Worm (Caenorhabditis elegans): ENCODE results near the gene F56F11.4.

DNA sequence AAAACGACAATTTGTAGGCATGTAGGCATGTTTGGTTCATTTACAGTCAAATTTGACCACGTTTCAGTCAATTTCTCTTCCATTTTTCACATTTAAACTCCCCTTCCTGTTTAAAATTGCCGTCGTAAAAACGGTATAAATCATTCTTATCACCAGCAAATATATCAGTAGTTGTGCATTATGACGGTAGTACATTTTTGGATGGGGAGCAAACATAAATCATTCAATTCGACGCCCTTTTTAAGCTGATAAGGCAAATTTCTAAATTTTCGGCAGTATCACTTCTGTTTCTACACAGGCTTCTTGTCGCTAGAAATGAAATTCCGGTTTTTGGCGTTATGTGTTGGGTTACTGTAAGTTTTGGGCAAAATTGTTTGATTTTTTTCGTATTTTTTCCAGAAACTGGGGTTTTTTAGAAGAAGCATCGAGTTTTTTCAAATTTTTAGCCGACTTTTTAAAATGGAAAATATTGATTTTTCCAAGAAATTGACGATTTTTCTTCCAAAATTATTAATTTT is 14.1 kb upstream of the F56F11.4 start, which contains the start of gene H34I24.2:
- no peak for TF ChIP-seq flt-1 (GFP tag; IDR thresholded peaks at IDR 0.05)
- no peak for TF ChIP-seq ama-1 (optimal IDR thresholded peaks at IDR 0.05)
- TF ChIP-seq tbx-11 (GFP tag; IDR thresholded peaks at IDR 0.05), result no peak
- no peak for TF ChIP-seq hnd-1 (tag; optimal IDR thresholded peaks at IDR 0.05)
- no peak for TF ChIP-seq ceh-13 (GFP tag; optimal IDR thresholded peaks at IDR 0.05)

Data from whole organism, early embryonic.